Worm (Caenorhabditis elegans): ENCODE measurements around the gene srab-18.

ce11 chrV:9907205-9907604, 36.0 kb upstream of the srab-18 start:
- TF ChIP-seq fkh-8 (tag; optimal IDR thresholded peaks at IDR 0.05): no peak
- TF ChIP-seq ama-1 (optimal IDR thresholded peaks at IDR 0.05): no peak
- TF ChIP-seq nhr-12 (tag; optimal IDR thresholded peaks at IDR 0.05): no peak
- TF ChIP-seq hlh-17 (GFP tag; optimal IDR thresholded peaks at IDR 0.05; ENCODE audit: borderline replicate concordance): no peak
- TF ChIP-seq ceh-63 (GFP tag; optimal IDR thresholded peaks at IDR 0.05): no peak
- TF ChIP-seq skn-1 (tag; optimal IDR thresholded peaks at IDR 0.05): no peak
- no peak for TF ChIP-seq unc-62 (GFP tag; optimal IDR thresholded peaks at IDR 0.05)
- no peak for TF ChIP-seq lin-13 (GFP tag; optimal IDR thresholded peaks at IDR 0.05)
- TF ChIP-seq elt-3 (tag; optimal IDR thresholded peaks at IDR 0.05): no peak
- TF ChIP-seq sox-4 (tag; optimal IDR thresholded peaks at IDR 0.05): no peak
- TF ChIP-seq nhr-77 (tag; optimal IDR thresholded peaks at IDR 0.05): no peak
